Fruit fly (Drosophila melanogaster): ENCODE results near the gene CG14692.

CG14692 gene

dm6 chr3R:10784058-10784499, 19.7 kb downstream of the CG14692 start, which contains the start of the genes mRpL37 and Rbp1 (continued):
- peak; percentile 87 for TF ChIP-seq CG13424 (tag; optimal IDR thresholded peaks at IDR 0.05)
- TF ChIP-seq tin (GFP tag; optimal IDR thresholded peaks at IDR 0.05), result peak; percentile 78
- peak; percentile 68; the same call in 1 of the 2 replicates for TF ChIP-seq E2f1 (GFP tag; IDR thresholded peaks at IDR 0.05)
- no peak for TF ChIP-seq Hr39 (optimal IDR thresholded peaks at IDR 0.05)
- TF ChIP-seq CG10147 (GFP tag; optimal IDR thresholded peaks at IDR 0.05), result peak; percentile 86
- no peak for TF ChIP-seq gce (GFP tag; IDR thresholded peaks at IDR 0.05)
- peak; percentile 79 for TF ChIP-seq CG12155 (GFP tag; optimal IDR thresholded peaks at IDR 0.05)
- peak; percentile 18 to 53 for TF ChIP-seq chif (GFP tag; optimal IDR thresholded peaks at IDR 0.05)
- TF ChIP-seq CG6683 (GFP tag; optimal IDR thresholded peaks at IDR 0.05), result no peak
- peak; percentile 76 for TF ChIP-seq twi (tag; optimal IDR thresholded peaks at IDR 0.05)
- peak in 1 of 2 experiments; percentile 68 for TF ChIP-seq bsh (GFP tag; optimal IDR thresholded peaks at IDR 0.05)
- no peak for TF ChIP-seq CG10431 (GFP tag; optimal IDR thresholded peaks at IDR 0.05)
- no peak for TF ChIP-seq Optix (GFP tag; IDR thresholded peaks at IDR 0.05)
- peak; percentile 11 for TF ChIP-seq trh (GFP tag; optimal IDR thresholded peaks at IDR 0.05)
- no peak for TF ChIP-seq disco-r (GFP tag; optimal IDR thresholded peaks at IDR 0.05)
- peak; percentile 84 for TF ChIP-seq Doc3 (GFP tag; IDR thresholded peaks at IDR 0.05; ENCODE audit: partially characterized antibody)
- TF ChIP-seq Ets65A (GFP tag), result peak; percentile 97
- peak; percentile 52 for TF ChIP-seq CG18619 (GFP tag; optimal IDR thresholded peaks at IDR 0.05)
- peak; percentile 1 for TF ChIP-seq CG34376 (GFP tag; optimal IDR thresholded peaks at IDR 0.05)
- TF ChIP-seq kni (GFP tag; optimal IDR thresholded peaks at IDR 0.05), result no peak
- peak; percentile 72 for TF ChIP-seq HmgZ (tag; optimal IDR thresholded peaks at IDR 0.05)
- peak; percentile 87 for TF ChIP-seq CG6272 (GFP tag; IDR thresholded peaks at IDR 0.05)
- TF ChIP-seq CG6689 (GFP tag; IDR thresholded peaks at IDR 0.05), result peak; percentile 63
- TF ChIP-seq shn (GFP tag; optimal IDR thresholded peaks at IDR 0.05), result peak; percentile 37
- no peak for TF ChIP-seq Hmr (GFP tag; optimal IDR thresholded peaks at IDR 0.05)
- peak; percentile 83 for TF ChIP-seq Chrac-16 (GFP tag; optimal IDR thresholded peaks at IDR 0.05)
- no peak for TF ChIP-seq CG6254 (GFP tag; optimal IDR thresholded peaks at IDR 0.05)
- TF ChIP-seq CG4730 (GFP tag; IDR thresholded peaks at IDR 0.05), result peak; percentile 69
- no peak for TF ChIP-seq Lim3 (GFP tag; IDR thresholded peaks at IDR 0.05)
- peak; percentile 86 for TF ChIP-seq Xbp1 (GFP tag; optimal IDR thresholded peaks at IDR 0.05)
- TF ChIP-seq TFAM (GFP tag; optimal IDR thresholded peaks at IDR 0.05), result no peak
- TF ChIP-seq HLHmδ (GFP tag; optimal IDR thresholded peaks at IDR 0.05), result no peak
- no peak for TF ChIP-seq lab (GFP tag; optimal IDR thresholded peaks at IDR 0.05)
- TF ChIP-seq Spps (tag; optimal IDR thresholded peaks at IDR 0.05), result peak; percentile 43
- TF ChIP-seq Dek (tag; optimal IDR thresholded peaks at IDR 0.05), result no peak
- TF ChIP-seq Lpt (GFP tag; optimal IDR thresholded peaks at IDR 0.05), result no peak
- TF ChIP-seq CG3726 (GFP tag; IDR thresholded peaks at IDR 0.05), result no peak
- peak; percentile 83 for TF ChIP-seq dmrt11E (tag; optimal IDR thresholded peaks at IDR 0.05)
- TF ChIP-seq CG8924 (tag; optimal IDR thresholded peaks at IDR 0.05), result peak; percentile 84
- TF ChIP-seq sisA (GFP tag; IDR thresholded peaks at IDR 0.05), result peak; percentile 86
- no peak for TF ChIP-seq Doc2 (GFP tag; IDR thresholded peaks at IDR 0.05)
- peak; percentile 30; the same call in 1 of the 2 replicates for TF ChIP-seq ato (GFP tag; IDR thresholded peaks at IDR 0.05; ENCODE audit: partially characterized antibody)
- TF ChIP-seq Fer3 (tag; optimal IDR thresholded peaks at IDR 0.05), result peak; percentile 67
- peak; percentile 51 for TF ChIP-seq HHEX (GFP tag; optimal IDR thresholded peaks at IDR 0.05)
- no peak for TF ChIP-seq CG12744 (GFP tag; optimal IDR thresholded peaks at IDR 0.05)
- TF ChIP-seq ham (GFP tag; IDR thresholded peaks at IDR 0.05), result no peak
- TF ChIP-seq Mad (GFP tag; optimal IDR thresholded peaks at IDR 0.05), result peak; percentile 54
- peak; percentile 70 for TF ChIP-seq lmd (GFP tag; IDR thresholded peaks at IDR 0.05)
- TF ChIP-seq GATAe (GFP tag; conservative IDR thresholded peaks at IDR 0.05), result no peak
- TF ChIP-seq E2f2 (GFP tag; IDR thresholded peaks at IDR 0.05), result peak; percentile 57
- TF ChIP-seq danr (GFP tag; IDR thresholded peaks at IDR 0.05), result peak; percentile 52
- peak; percentile 85 for TF ChIP-seq Hr3 (GFP tag; optimal IDR thresholded peaks at IDR 0.05)
